Fruit fly (Drosophila melanogaster) Kc167 (cell line): ENCODE results near the gene CG13063.

ENCODE experiments used
- Myc ChIP-seq: fragments of >200 bp; optimal IDR thresholded peaks from 2 replicates; lab custom pipeline; 2017; ENCODE audit warnings: missing external identifiers
- h ChIP-seq: fragments of >200 bp; optimal IDR thresholded peaks from 3 replicates; lab custom pipeline; 2018; ENCODE audit warnings: missing external identifiers
- psq ChIP-seq: fragments of >200 bp; optimal IDR thresholded peaks from 2 replicates; lab custom pipeline; 2017; ENCODE audit warnings: missing external identifiers
- ttk ChIP-seq: sonication (Bioruptor generic); optimal IDR thresholded peaks from 2 replicates; lab custom pipeline; 2017; ENCODE audit warnings: missing external identifiers

- TF ChIP-seq Myc (lab: Kevin White, UChicago) = no peak
- no peak for TF ChIP-seq h
- TF ChIP-seq psq (lab: Kevin White, UChicago) = no peak
- TF ChIP-seq ttk (lab: Kevin White, UChicago) = no peak
Measured at dm6 chr3L:16303982-16304381, 2.4 kb upstream of the CG13063 start, which contains the start of gene CG43249.
